Fruit fly (Drosophila melanogaster) whole organism, embryonic: Measurements from ENCODE around the gene Tcs6.
A peak's percentile ranks its signal among the peaks of the same experiment; 100 is the strongest.

Experiments
- Abd-B ChIP-seq: fragments of 200-800 bp; sonication (Bioruptor generic); optimal IDR thresholded peaks from 2 replicates; lab custom pipeline; 2018; ENCODE audit warnings: missing biosample characterization, mild to moderate bottlenecking, missing genetic modification characterization, moderate library complexity
- Adf1 ChIP-seq: fragments of 200-800 bp; sonication (Bioruptor generic); IDR thresholded peaks from 2 replicates; pipeline ENCODE4 v1.3.6; 2022; ENCODE audit warnings: missing biosample characterization, missing genetic modification characterization
- B-H2 ChIP-seq: fragments of 200-800 bp; sonication (Bioruptor generic); optimal IDR thresholded peaks from 2 replicates; lab custom pipeline; 2018; ENCODE audit warnings: missing biosample characterization, mild to moderate bottlenecking, missing genetic modification characterization
- Bgb ChIP-seq: fragments of 200-800 bp; sonication (Bioruptor generic); IDR thresholded peaks from 2 replicates; pipeline ENCODE4 v1.3.6; 2022; ENCODE audit warnings: missing biosample characterization, missing genetic modification characterization; ENCODE audit not compliant: partially characterized antibody
- C15 ChIP-seq: fragments of 200-800 bp; sonication (Bioruptor generic); IDR thresholded peaks from 3 replicates; pipeline ENCODE4 v1.3.6; 2022; ENCODE audit warnings: missing biosample characterization, missing genetic modification characterization
- CG10267 ChIP-seq: fragments of 200-800 bp; sonication (Bioruptor generic); optimal IDR thresholded peaks from 2 replicates; lab custom pipeline; 2018; ENCODE audit warnings: missing biosample characterization, mild to moderate bottlenecking, missing genetic modification characterization, moderate library complexity
- CG10321 ChIP-seq: fragments of 200-800 bp; sonication (Bioruptor generic); IDR thresholded peaks from 2 replicates; pipeline ENCODE4 v1.3.6; 2022; ENCODE audit warnings: missing biosample characterization, missing genetic modification characterization
- CG11247 ChIP-seq: fragments of 200-800 bp; sonication (Bioruptor generic); IDR thresholded peaks from 2 replicates; pipeline ENCODE4 v1.3.6; 2022; ENCODE audit warnings: missing biosample characterization, missing genetic modification characterization
- CG11560 ChIP-seq: fragments of 200-800 bp; sonication (Bioruptor generic); IDR thresholded peaks from 3 replicates; pipeline ENCODE4 v1.3.6; 2022; ENCODE audit warnings: missing biosample characterization, missing genetic modification characterization
- CG12391 ChIP-seq: fragments of 200-800 bp; sonication (Bioruptor generic); optimal IDR thresholded peaks from 3 replicates; lab custom pipeline; 2018; ENCODE audit warnings: missing biosample characterization, mild to moderate bottlenecking, missing genetic modification characterization, moderate library complexity
- CG1529 ChIP-seq: fragments of 200-800 bp; sonication (Bioruptor generic); optimal IDR thresholded peaks from 3 replicates; lab custom pipeline; 2018; ENCODE audit warnings: missing biosample characterization, missing genetic modification characterization
- CG15696 ChIP-seq: fragments of 200-800 bp; sonication (Bioruptor generic); optimal IDR thresholded peaks from 2 replicates; lab custom pipeline; 2019; ENCODE audit warnings: missing biosample characterization, mild to moderate bottlenecking, missing genetic modification characterization, moderate library complexity
- CG18764 ChIP-seq: fragments of 200-800 bp; sonication (Bioruptor generic); optimal IDR thresholded peaks from 3 replicates; lab custom pipeline; 2016; ENCODE audit warnings: missing biosample characterization, missing genetic modification characterization
- CG2120 ChIP-seq: fragments of 200-800 bp; sonication (Bioruptor generic); optimal IDR thresholded peaks from 3 replicates; lab custom pipeline; 2016; ENCODE audit warnings: missing biosample characterization, missing genetic modification characterization
- CG30431 ChIP-seq: fragments of 200-800 bp; sonication (Bioruptor generic); optimal IDR thresholded peaks from 2 replicates; lab custom pipeline; 2017; ENCODE audit warnings: missing biosample characterization, missing genetic modification characterization
- CG31365 ChIP-seq: fragments of 200-800 bp; sonication (Bioruptor generic); optimal IDR thresholded peaks from 2 replicates; lab custom pipeline; 2018; ENCODE audit warnings: missing biosample characterization, mild to moderate bottlenecking, missing genetic modification characterization
- CG32532 ChIP-seq: fragments of 200-800 bp; sonication (Bioruptor generic); IDR thresholded peaks from 2 replicates; pipeline ENCODE4 v1.3.6; 2022; ENCODE audit warnings: missing biosample characterization, missing genetic modification characterization
- CG4730 ChIP-seq: fragments of 200-800 bp; sonication (Bioruptor generic); IDR thresholded peaks from 2 replicates; pipeline ENCODE4 v1.3.6; 2022; ENCODE audit warnings: missing biosample characterization, missing genetic modification characterization
- CG4820 ChIP-seq: fragments of 200-800 bp; sonication (Bioruptor generic); optimal IDR thresholded peaks from 3 replicates; lab custom pipeline; 2016; ENCODE audit warnings: missing biosample characterization, missing genetic modification characterization
- CG8765 ChIP-seq: fragments of 200-800 bp; sonication (Bioruptor generic); IDR thresholded peaks from 2 replicates; pipeline ENCODE4 v1.3.6; 2022; ENCODE audit warnings: missing biosample characterization, missing genetic modification characterization
- CG9437 ChIP-seq: fragments of 200-800 bp; sonication (Bioruptor generic); optimal IDR thresholded peaks from 2 replicates; lab custom pipeline; 2018; ENCODE audit warnings: missing biosample characterization, mild to moderate bottlenecking, missing genetic modification characterization
- CoRest ChIP-seq: fragments of 200-800 bp; sonication (Bioruptor generic); optimal IDR thresholded peaks from 3 replicates; lab custom pipeline; 2018; ENCODE audit warnings: missing biosample characterization, mild to moderate bottlenecking, missing genetic modification characterization, moderate library complexity
- D ChIP-seq, 2 experiments: fragments of 200-800 bp in 1 of 2; fragments of >200 bp in 1 of 2; sonication (Bioruptor generic) in 1 of 2; optimal IDR thresholded peaks; 2 replicates in 1 of 2; 3 replicates in 1 of 2; lab custom pipeline; 2017; ENCODE audit warnings: mild to moderate bottlenecking in 1 of 2, missing biosample characterization in 1 of 2, missing genetic modification characterization in 1 of 2, missing genetic modification reagents in 1 of 2
- H2.0 ChIP-seq: fragments of 200-800 bp; sonication (Bioruptor generic); IDR thresholded peaks from 2 replicates; pipeline ENCODE4 v1.3.6; 2022; ENCODE audit warnings: missing biosample characterization, missing genetic modification characterization
- HLHmδ ChIP-seq: fragments of 200-800 bp; sonication (Bioruptor generic); optimal IDR thresholded peaks from 2 replicates; lab custom pipeline; 2018; ENCODE audit warnings: missing biosample characterization, mild to moderate bottlenecking, missing genetic modification characterization, moderate library complexity
- HmgD ChIP-seq: fragments of 200-800 bp; sonication (Bioruptor generic); optimal IDR thresholded peaks from 3 replicates; lab custom pipeline; 2016; ENCODE audit warnings: missing biosample characterization, missing genetic modification characterization
- Hr3 ChIP-seq: fragments of 200-800 bp; sonication (Bioruptor generic); optimal IDR thresholded peaks from 3 replicates; lab custom pipeline; 2016; ENCODE audit warnings: missing biosample characterization, missing genetic modification characterization
- Hsf ChIP-seq: fragments of 200-800 bp; sonication (Bioruptor generic); optimal IDR thresholded peaks from 3 replicates; lab custom pipeline; 2016; ENCODE audit warnings: missing biosample characterization, missing genetic modification characterization
- PHDP ChIP-seq: fragments of 200-800 bp; sonication (Bioruptor generic); optimal IDR thresholded peaks from 3 replicates; lab custom pipeline; 2018; ENCODE audit warnings: missing biosample characterization, mild to moderate bottlenecking, missing genetic modification characterization, moderate library complexity
- Rx ChIP-seq: fragments of 200-800 bp; sonication (Bioruptor generic); IDR thresholded peaks from 2 replicates; pipeline ENCODE4 v1.3.6; 2022; ENCODE audit warnings: missing biosample characterization, missing genetic modification characterization
- Stat92E ChIP-seq, 3 experiments: fragments of >200 bp in 2 of 3; fragments of 200-800 bp in 1 of 3; sonication (Bioruptor generic) in 1 of 3; optimal IDR thresholded peaks; 2 replicates each; lab custom pipeline; 2017 to 2019; ENCODE audit warnings: missing biosample characterization in 3 of 3, missing genetic modification characterization in 3 of 3, mild to moderate bottlenecking in 1 of 3, moderate library complexity in 1 of 3
- aop ChIP-seq: fragments of 200-800 bp; sonication (Bioruptor generic); IDR thresholded peaks from 2 replicates; pipeline ENCODE4 v1.3.6; 2022; ENCODE audit warnings: missing biosample characterization, missing genetic modification characterization
- ara ChIP-seq: fragments of 200-800 bp; sonication (Bioruptor generic); IDR thresholded peaks from 2 replicates; pipeline ENCODE4 v1.3.6; 2022; ENCODE audit warnings: missing biosample characterization, missing genetic modification characterization
- br ChIP-seq: fragments of >200 bp; optimal IDR thresholded peaks from 2 replicates; lab custom pipeline; 2017
- dpn ChIP-seq, 2 experiments: fragments of 200-800 bp; sonication (Bioruptor generic); optimal IDR thresholded peaks; 3 replicates each; lab custom pipeline; 2016; ENCODE audit warnings: missing biosample characterization in 2 of 2, missing genetic modification characterization in 2 of 2
- fd96Cb ChIP-seq: fragments of 200-800 bp; sonication (Bioruptor generic); optimal IDR thresholded peaks from 2 replicates; lab custom pipeline; 2018; ENCODE audit warnings: missing biosample characterization, mild to moderate bottlenecking, missing genetic modification characterization, moderate library complexity
- grn ChIP-seq: fragments of 200-800 bp; sonication (Bioruptor generic); optimal IDR thresholded peaks from 3 replicates; lab custom pipeline; 2017; ENCODE audit warnings: missing biosample characterization, missing genetic modification characterization
- ken ChIP-seq: fragments of 200-800 bp; sonication (Bioruptor generic); IDR thresholded peaks from 3 replicates; pipeline ENCODE4 v1.3.6; 2022; ENCODE audit warnings: missing biosample characterization, missing genetic modification characterization
- nom ChIP-seq: fragments of 200-800 bp; sonication (Bioruptor generic); optimal IDR thresholded peaks from 2 replicates; lab custom pipeline; 2017; ENCODE audit warnings: missing biosample characterization, missing genetic modification characterization, mild to moderate bottlenecking, moderate library complexity, missing genetic modification reagents
- oc ChIP-seq: fragments of 200-800 bp; sonication (Bioruptor generic); optimal IDR thresholded peaks from 2 replicates; lab custom pipeline; 2018; ENCODE audit warnings: missing biosample characterization, mild to moderate bottlenecking, missing genetic modification characterization, moderate library complexity
- prd ChIP-seq, 3 experiments: fragments of >200 bp in 2 of 3; fragments of 200-800 bp in 1 of 3; sonication (Bioruptor generic) in 1 of 3; optimal IDR thresholded peaks in 2 of 3; IDR thresholded peaks in 1 of 3; 2 replicates in 2 of 3; 3 replicates in 1 of 3; pipeline versions ENCODE4 v1.3.6 to Lab custom; 2017 to 2022; ENCODE audit warnings: missing biosample characterization in 1 of 3, missing genetic modification characterization in 1 of 3
- repo ChIP-seq: fragments of 200-800 bp; sonication (Bioruptor generic); optimal IDR thresholded peaks from 2 replicates; lab custom pipeline; 2016; ENCODE audit warnings: missing biosample characterization, missing genetic modification characterization
- sc ChIP-seq, 3 experiments: fragments of >200 bp in 2 of 3; fragments of 200-800 bp in 1 of 3; sonication (Bioruptor generic) in 1 of 3; optimal IDR thresholded peaks; 2 replicates in 2 of 3; 3 replicates in 1 of 3; lab custom pipeline; 2017; ENCODE audit warnings: mild to moderate bottlenecking in 1 of 3, missing biosample characterization in 1 of 3, missing genetic modification characterization in 1 of 3, missing genetic modification reagents in 1 of 3
- scrt ChIP-seq: fragments of 200-800 bp; sonication (Bioruptor generic); optimal IDR thresholded peaks from 2 replicates; lab custom pipeline; 2018; ENCODE audit warnings: missing biosample characterization, mild to moderate bottlenecking, missing genetic modification characterization, moderate library complexity
- slou ChIP-seq: fragments of 200-800 bp; sonication (Bioruptor generic); optimal IDR thresholded peaks from 3 replicates; lab custom pipeline; 2016; ENCODE audit warnings: missing biosample characterization, missing genetic modification characterization
- sob ChIP-seq: fragments of 200-800 bp; sonication (Bioruptor generic); IDR thresholded peaks from 2 replicates; pipeline ENCODE4 v1.3.6; 2022; ENCODE audit warnings: missing biosample characterization, missing genetic modification characterization
- tin ChIP-seq: fragments of 200-800 bp; sonication (Bioruptor generic); optimal IDR thresholded peaks from 3 replicates; lab custom pipeline; 2016; ENCODE audit warnings: missing biosample characterization, missing genetic modification characterization
- tna ChIP-seq: fragments of 200-800 bp; sonication (Bioruptor generic); IDR thresholded peaks from 2 replicates; pipeline ENCODE4 v1.3.6; 2022; ENCODE audit warnings: missing biosample characterization, missing genetic modification characterization; ENCODE audit not compliant: partially characterized antibody

Gene Tcs6

DNA sequence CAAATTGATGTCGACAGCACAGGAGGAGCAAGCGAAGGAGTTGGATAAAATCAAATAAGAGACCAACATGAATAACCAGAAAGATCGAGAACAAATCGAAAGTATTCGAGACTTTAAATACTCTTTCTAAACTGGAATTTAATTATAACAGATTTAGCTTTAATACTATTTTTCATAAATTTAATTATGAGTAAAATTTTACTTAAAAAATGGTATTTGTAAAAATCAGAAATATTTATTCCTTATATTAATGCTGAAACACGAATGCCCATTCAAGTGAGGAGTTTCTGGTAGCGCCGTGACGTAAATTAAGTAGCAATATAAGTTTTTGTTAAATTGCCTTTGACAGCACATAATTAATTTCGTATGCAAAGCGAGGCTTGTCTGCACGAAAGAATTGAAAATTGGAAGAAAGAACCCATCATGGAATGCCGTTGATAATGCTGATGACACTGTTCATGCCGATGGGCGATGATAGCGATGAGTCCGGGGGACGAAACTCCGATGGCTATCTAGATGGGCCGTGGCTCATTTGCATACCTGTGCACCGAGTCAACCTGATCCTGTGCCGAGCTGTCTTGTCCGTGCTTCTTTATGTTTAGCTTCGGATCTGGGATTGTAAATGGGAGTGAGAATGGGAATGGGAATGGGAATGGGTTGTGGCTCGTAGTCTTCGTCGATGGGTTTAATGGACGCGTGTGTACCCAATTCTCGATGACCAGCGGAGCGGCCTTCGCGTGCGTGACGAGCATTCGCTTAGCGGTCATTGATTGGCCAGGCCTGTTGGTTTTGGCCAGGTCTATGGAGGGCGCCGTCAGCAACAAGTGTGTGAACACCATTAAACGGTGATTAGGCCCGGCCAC, 45.0 kb downstream of the Tcs6 start (continued):
- no peak for TF ChIP-seq Rx
- TF ChIP-seq oc, result peak; percentile 30
- TF ChIP-seq CG4820 (GFP tag; lab: Kevin White, UChicago), result no peak
- no peak for TF ChIP-seq Adf1 (GFP tag; lab: Robert Waterston, UW)
- peak; percentile 4 for TF ChIP-seq Hr3 (GFP tag; lab: Kevin White, UChicago)
- TF ChIP-seq CG10321, result no peak
- no peak for TF ChIP-seq HmgD
- no peak for TF ChIP-seq br (lab: Kevin White, UChicago)
- TF ChIP-seq Abd-B, result peak; percentile 29
- 0 out of 2 replicates have a peak, but pooled peaks have one; percentile 13 for TF ChIP-seq sob
- TF ChIP-seq CG32532 (GFP tag; lab: Robert Waterston, UW), result peak; percentile 23; the same call in 1 of the 2 replicates
- TF ChIP-seq ken, result no peak
- TF ChIP-seq C15 (GFP tag; lab: Robert Waterston, UW), result no peak
- no peak for TF ChIP-seq sc (optimal IDR thresholded peaks at IDR 0.05; lab: Kevin White, UChicago)
- peak; percentile 39 for TF ChIP-seq sc (GFP tag; optimal IDR thresholded peaks at IDR 0.05; lab: Kevin White, UChicago)
- peak; percentile 17 for TF ChIP-seq CG15696 (tag; lab: Kevin White, UChicago)
- TF ChIP-seq PHDP (tag; lab: Kevin White, UChicago), result peak; percentile 52
- no peak for TF ChIP-seq tin (GFP tag; lab: Kevin White, UChicago)
- TF ChIP-seq ara (GFP tag; lab: Robert Waterston, UW), result peak; percentile 47; the same call in 1 of the 2 replicates
- no peak for TF ChIP-seq CG31365 (tag; lab: Kevin White, UChicago)
- TF ChIP-seq aop (GFP tag; lab: Robert Waterston, UW), result no peak
- no peak for TF ChIP-seq CG4730
- TF ChIP-seq CG11560, result no peak
- peak; percentile 34 for TF ChIP-seq CG9437
- no peak for TF ChIP-seq tna (GFP tag; lab: Robert Waterston, UW)
- no peak for TF ChIP-seq CG2120 (GFP tag; lab: Kevin White, UChicago)
- no peak for TF ChIP-seq H2.0 (GFP tag; lab: Robert Waterston, UW)
- peak; percentile 74 for TF ChIP-seq CG10267 (tag; lab: Kevin White, UChicago)
- TF ChIP-seq CG8765, result no peak
- no peak for TF ChIP-seq CG30431 (GFP tag; lab: Kevin White, UChicago)
- TF ChIP-seq D (optimal IDR thresholded peaks at IDR 0.05; lab: Kevin White, UChicago), result no peak
- peak; percentile 29 for TF ChIP-seq D (GFP tag; optimal IDR thresholded peaks at IDR 0.05; lab: Kevin White, UChicago)
- no peak for TF ChIP-seq prd (optimal IDR thresholded peaks at IDR 0.05; lab: Kevin White, UChicago)
- TF ChIP-seq prd (GFP tag; IDR thresholded peaks at IDR 0.05; lab: Robert Waterston, UW), result peak; percentile 33; the same call in 2 of the 3 replicates
- TF ChIP-seq fd96Cb (tag; lab: Kevin White, UChicago), result peak; percentile 51
- peak; percentile 66 for TF ChIP-seq CG12391 (tag; lab: Kevin White, UChicago)
- no peak for TF ChIP-seq CG11247 (GFP tag; lab: Robert Waterston, UW)
- no peak for TF ChIP-seq repo (GFP tag; lab: Kevin White, UChicago)
- no peak for TF ChIP-seq slou (GFP tag; lab: Kevin White, UChicago)
- TF ChIP-seq HLHmδ, result peak; percentile 66
- no peak for TF ChIP-seq Bgb (GFP tag; lab: Robert Waterston, UW)
- TF ChIP-seq CG1529 (GFP tag; lab: Kevin White, UChicago), result no peak
- no peak for TF ChIP-seq Stat92E (GFP tag; optimal IDR thresholded peaks at IDR 0.05; lab: Kevin White, UChicago)
- peak in 1 of 2 experiments; percentile 2 for TF ChIP-seq dpn (GFP tag; optimal IDR thresholded peaks at IDR 0.05; lab: Kevin White, UChicago)
- TF ChIP-seq scrt (GFP tag; lab: Kevin White, UChicago), result peak; percentile 26
- no peak for TF ChIP-seq Hsf (GFP tag; lab: Kevin White, UChicago)
- TF ChIP-seq CoRest, result peak; percentile 52
- peak; percentile 97 for TF ChIP-seq grn (GFP tag; lab: Kevin White, UChicago)
- no peak for TF ChIP-seq B-H2
- no peak for TF ChIP-seq nom (GFP tag; lab: Kevin White, UChicago)
- TF ChIP-seq CG18764 (GFP tag; lab: Kevin White, UChicago), result no peak
